Worm (Caenorhabditis elegans) whole organism, L4 larva: ENCODE data around the gene F28H6.4.

ENCODE experiments used
- ama-1 ChIP-seq: fragments of 150-350 bp; optimal IDR thresholded peaks from 2 replicates; lab custom pipeline; 2014; ENCODE audit warnings: inconsistent platforms, mixed read lengths
- fos-1 ChIP-seq: fragments of 150-350 bp; optimal IDR thresholded peaks from 2 replicates; lab custom pipeline; 2014; ENCODE audit warnings: missing biosample characterization, missing genetic modification characterization
- mes-2 ChIP-seq: sonication (generic microtip); optimal IDR thresholded peaks from 2 replicates; lab custom pipeline; 2016; ENCODE audit warnings: missing genotype, mild to moderate bottlenecking, missing genetic modification characterization, missing compliant biosample characterization; ENCODE audit not compliant: poor library complexity, severe bottlenecking
- nhr-28 ChIP-seq: fragments of 150-350 bp; optimal IDR thresholded peaks from 2 replicates; lab custom pipeline; 2014; ENCODE audit warnings: missing biosample characterization, missing genetic modification characterization
- snpc-4 ChIP-seq: fragments of 150-350 bp; optimal IDR thresholded peaks from 2 replicates; lab custom pipeline; 2014; ENCODE audit warnings: missing biosample characterization, missing genetic modification characterization
- unc-130 ChIP-seq: sonication (generic microtip); optimal IDR thresholded peaks from 2 replicates; lab custom pipeline; 2016; ENCODE audit warnings: missing genetic modification reagents, missing genetic modification characterization, missing compliant biosample characterization

DNA sequence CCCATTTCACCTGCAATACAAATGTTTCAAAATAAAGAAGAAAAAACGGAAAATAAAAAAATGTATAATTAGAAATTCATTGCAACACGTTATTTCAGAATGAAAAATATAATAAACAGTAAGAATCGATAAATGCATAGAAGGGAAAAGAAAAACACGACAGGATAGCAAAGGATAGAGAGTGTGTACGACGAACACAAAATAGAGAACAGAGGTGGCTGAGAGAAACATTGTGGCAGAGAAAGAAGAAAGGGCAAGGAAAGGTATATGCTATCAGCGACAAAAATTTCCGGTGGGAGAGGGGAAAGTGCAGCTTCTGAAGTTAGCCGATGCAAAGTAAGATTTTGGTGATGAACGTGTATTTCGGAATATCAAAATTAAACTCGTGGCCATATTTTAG lies 1.8 kb upstream of the F28H6.4 start, which contains the start of gene F28H6.6:
- TF ChIP-seq nhr-28 (tag; lab: Kevin White, UChicago) (peak; percentile 57), mes-2 (peak; percentile 32), unc-130 (GFP tag; lab: Kevin White, UChicago) (no peak), snpc-4 (tag; lab: Kevin White, UChicago) (no peak), ama-1 (lab: Kevin White, UChicago) (no peak), fos-1 (tag; lab: Kevin White, UChicago) (no peak)
